Worm (Caenorhabditis elegans): Measurements from ENCODE around the gene nhr-288.

The nhr-288 gene

DNA sequence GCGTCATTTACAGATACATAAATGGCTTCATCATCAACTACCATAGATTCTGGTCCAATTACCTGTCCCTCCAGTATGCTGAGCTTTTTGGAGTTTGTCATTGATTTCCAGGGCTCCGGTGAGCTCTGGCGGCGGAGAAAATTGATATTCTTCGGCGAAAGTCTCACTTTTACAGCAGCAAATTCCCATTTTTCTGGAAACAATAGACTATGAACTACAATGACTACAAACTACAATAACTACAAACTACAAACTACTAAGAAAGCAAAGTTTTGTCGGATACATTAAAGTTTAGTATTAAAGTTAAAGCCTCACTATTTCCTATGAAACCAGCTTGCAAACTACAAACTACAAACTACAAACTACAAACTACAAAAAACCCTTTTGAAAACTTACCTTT lies 26.7 kb downstream of the nhr-288 start, which contains the start of gene C08E8.2:
Gene C08E8.2 (minus strand): TSS at position 101 of the 400 bp plus-strand sequence.
- TF ChIP-seq scrt-1 (GFP tag; IDR thresholded peaks at IDR 0.05) (no peak), hmbx-1 (tag; optimal IDR thresholded peaks at IDR 0.05) (no peak)

DNA sequence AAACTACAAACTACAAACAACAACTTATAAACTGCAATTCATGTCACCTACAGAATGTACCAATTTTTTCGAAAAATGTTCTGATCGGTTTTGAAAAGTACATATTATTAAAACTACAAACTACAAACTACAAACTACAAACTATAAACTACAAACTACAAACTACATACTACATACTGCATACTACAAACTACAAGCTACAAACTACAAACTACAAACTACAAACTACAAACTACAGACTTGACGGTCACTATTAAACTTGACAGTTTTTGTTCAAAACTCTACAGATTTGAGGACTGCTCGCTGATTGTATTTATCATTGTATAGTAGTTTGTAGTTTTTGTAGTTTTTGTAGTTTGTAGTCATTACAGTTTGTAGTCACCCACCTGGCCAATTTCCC lies 28.2 kb downstream of the nhr-288 start:
- TF ChIP-seq F13C5.2 (tag; optimal IDR thresholded peaks at IDR 0.05), result no peak
- no peak for TF ChIP-seq hmbx-1 (tag; optimal IDR thresholded peaks at IDR 0.05)
- no peak for TF ChIP-seq hnd-1 (tag; optimal IDR thresholded peaks at IDR 0.05)
- TF ChIP-seq hmg-4 (GFP tag; optimal IDR thresholded peaks at IDR 0.05), result no peak
- no peak for TF ChIP-seq tra-4 (tag; optimal IDR thresholded peaks at IDR 0.05)
- TF ChIP-seq flt-1 (GFP tag; IDR thresholded peaks at IDR 0.05), result no peak
- TF ChIP-seq tbx-11 (GFP tag; IDR thresholded peaks at IDR 0.05), result no peak
- no peak for TF ChIP-seq ets-7 (tag; optimal IDR thresholded peaks at IDR 0.05)
- TF ChIP-seq sea-1 (GFP tag; conservative IDR thresholded peaks at IDR 0.05), result no peak
- TF ChIP-seq scrt-1 (GFP tag; IDR thresholded peaks at IDR 0.05), result no peak
- TF ChIP-seq ama-1 (optimal IDR thresholded peaks at IDR 0.05), result no peak
- no peak for TF ChIP-seq ceh-13 (GFP tag; optimal IDR thresholded peaks at IDR 0.05)
- no peak for TF ChIP-seq B0310.2 (tag; optimal IDR thresholded peaks at IDR 0.05)
- TF ChIP-seq tbx-37 (GFP tag; conservative IDR thresholded peaks at IDR 0.05), result no peak
- TF ChIP-seq aly-1 (tag; optimal IDR thresholded peaks at IDR 0.05), result no peak
- no peak for TF ChIP-seq pes-1 (GFP tag; IDR thresholded peaks at IDR 0.05)

DNA sequence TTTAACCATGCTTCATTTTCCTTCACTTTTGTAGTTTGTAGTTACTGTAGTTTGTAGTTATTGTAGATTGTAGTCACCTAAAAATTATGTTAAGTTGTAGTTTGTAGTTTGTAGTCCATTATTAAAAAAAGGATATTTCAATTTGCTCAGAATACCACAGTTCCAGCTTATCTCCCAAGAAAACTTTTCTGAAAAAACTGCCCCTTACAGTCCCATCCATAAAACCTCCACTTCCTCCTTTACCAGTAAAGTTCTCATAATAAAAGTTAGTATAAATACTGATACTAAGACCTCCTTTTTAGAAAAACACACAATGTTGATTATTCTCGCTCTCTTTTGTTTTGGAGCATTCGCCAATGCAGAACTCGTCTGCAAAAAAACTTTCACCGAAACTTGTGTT lies 31.8 kb downstream of the nhr-288 start, which contains the start of gene C08E8.11:
Gene C08E8.11 (plus strand): TSS at position 301 of the 400 bp plus-strand sequence.
- TF ChIP-seq hmbx-1 (tag; optimal IDR thresholded peaks at IDR 0.05) (no peak), tbx-37 (GFP tag; conservative IDR thresholded peaks at IDR 0.05) (no peak), tra-4 (tag; optimal IDR thresholded peaks at IDR 0.05) (no peak), ceh-36 (tag; optimal IDR thresholded peaks at IDR 0.05) (no peak), ets-7 (tag; optimal IDR thresholded peaks at IDR 0.05) (no peak), flt-1 (GFP tag; IDR thresholded peaks at IDR 0.05) (no peak), pes-1 (GFP tag; IDR thresholded peaks at IDR 0.05) (no peak), hnd-1 (tag; optimal IDR thresholded peaks at IDR 0.05) (no peak), F13C5.2 (tag; optimal IDR thresholded peaks at IDR 0.05) (no peak), ceh-13 (GFP tag; optimal IDR thresholded peaks at IDR 0.05) (no peak), hmg-4 (GFP tag; optimal IDR thresholded peaks at IDR 0.05) (no peak), B0310.2 (tag; optimal IDR thresholded peaks at IDR 0.05) (no peak), sea-1 (GFP tag; conservative IDR thresholded peaks at IDR 0.05) (no peak), aly-1 (tag; optimal IDR thresholded peaks at IDR 0.05) (no peak), tbx-11 (GFP tag; IDR thresholded peaks at IDR 0.05) (no peak), scrt-1 (GFP tag; IDR thresholded peaks at IDR 0.05) (no peak), ama-1 (optimal IDR thresholded peaks at IDR 0.05) (no peak)

DNA sequence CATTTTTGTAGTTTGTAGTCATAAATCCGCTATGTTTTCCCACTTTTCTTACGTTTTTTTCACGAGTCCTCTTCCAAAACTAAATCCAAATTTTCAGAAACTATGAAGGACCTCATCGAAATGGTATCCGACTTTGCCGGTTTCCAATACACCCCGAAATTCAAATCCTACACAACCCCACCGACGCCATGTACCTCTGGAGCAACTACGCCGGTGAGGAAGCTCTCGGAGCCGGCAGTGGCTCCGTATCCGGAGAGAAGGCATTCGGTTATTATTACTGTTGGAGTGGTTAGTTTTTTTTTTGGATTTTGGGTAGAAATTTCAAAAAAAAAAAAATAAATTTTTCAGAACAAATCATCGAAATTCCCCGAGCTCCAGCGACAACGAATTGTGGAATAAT lies 32.4 kb downstream of the nhr-288 start, which contains the start of gene C08E8.3:
Gene C08E8.3 (plus strand): TSS at position 84 of the 400 bp plus-strand sequence.
- no peak for TF ChIP-seq tra-4 (tag; optimal IDR thresholded peaks at IDR 0.05)
- TF ChIP-seq scrt-1 (GFP tag; IDR thresholded peaks at IDR 0.05), result no peak
- TF ChIP-seq sea-1 (GFP tag; conservative IDR thresholded peaks at IDR 0.05), result no peak
- no peak for TF ChIP-seq ceh-36 (tag; optimal IDR thresholded peaks at IDR 0.05)
- no peak for TF ChIP-seq ets-7 (tag; optimal IDR thresholded peaks at IDR 0.05)
- no peak for TF ChIP-seq F13C5.2 (tag; optimal IDR thresholded peaks at IDR 0.05)
- TF ChIP-seq tbx-37 (GFP tag; conservative IDR thresholded peaks at IDR 0.05), result no peak
- TF ChIP-seq aly-1 (tag; optimal IDR thresholded peaks at IDR 0.05), result no peak
- TF ChIP-seq flt-1 (GFP tag; IDR thresholded peaks at IDR 0.05), result no peak
- TF ChIP-seq B0310.2 (tag; optimal IDR thresholded peaks at IDR 0.05), result no peak

DNA sequence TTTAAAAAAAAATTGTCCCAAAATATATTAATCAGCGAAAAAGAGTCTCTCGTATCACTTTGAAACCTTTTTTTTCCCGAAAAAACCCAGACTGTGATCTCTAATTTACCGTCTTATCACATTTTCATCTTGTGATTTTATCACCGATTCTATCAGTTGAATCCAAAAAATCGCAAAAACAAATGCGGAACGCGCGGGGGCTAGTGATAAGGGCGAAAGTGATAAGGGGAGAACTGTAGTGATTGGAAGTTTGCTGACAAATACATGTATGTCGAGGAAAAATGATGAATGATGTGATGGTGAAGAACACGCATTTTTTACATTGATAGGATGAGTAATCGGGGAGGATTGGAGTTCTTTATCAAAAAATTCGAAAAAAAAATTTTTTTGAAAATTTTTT lies 36.4 kb downstream of the nhr-288 start:
- no peak for TF ChIP-seq hnd-1 (tag; optimal IDR thresholded peaks at IDR 0.05)
- TF ChIP-seq hmbx-1 (tag; optimal IDR thresholded peaks at IDR 0.05), result no peak
- no peak for TF ChIP-seq hmg-4 (GFP tag; optimal IDR thresholded peaks at IDR 0.05)
- TF ChIP-seq flt-1 (GFP tag; IDR thresholded peaks at IDR 0.05), result no peak
- TF ChIP-seq aly-1 (tag; optimal IDR thresholded peaks at IDR 0.05), result no peak

DNA sequence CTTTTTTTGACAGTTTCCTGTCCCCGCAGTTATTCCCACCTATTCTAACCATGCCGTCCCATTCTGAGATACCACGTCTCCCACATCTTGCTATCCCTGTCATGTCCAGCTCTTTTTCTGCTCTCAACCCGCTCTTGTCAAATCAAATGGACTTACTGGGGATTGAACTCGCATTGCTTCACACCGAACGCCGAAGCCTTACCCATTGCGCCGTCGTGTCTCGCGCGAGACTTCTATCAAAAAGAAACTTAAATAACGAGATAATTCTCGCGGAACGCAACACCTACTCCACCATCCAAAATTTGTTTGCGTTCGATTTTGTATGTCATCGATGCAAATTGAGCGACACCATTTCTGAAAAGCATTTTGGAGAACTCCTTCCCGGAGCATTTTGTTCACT lies 38.3 kb downstream of the nhr-288 start:
- TF ChIP-seq ceh-36 (tag; optimal IDR thresholded peaks at IDR 0.05) (no peak), flt-1 (GFP tag; IDR thresholded peaks at IDR 0.05) (no peak), tbx-37 (GFP tag; conservative IDR thresholded peaks at IDR 0.05) (no peak), tbx-11 (GFP tag; IDR thresholded peaks at IDR 0.05) (no peak), B0310.2 (tag; optimal IDR thresholded peaks at IDR 0.05) (no peak), scrt-1 (GFP tag; IDR thresholded peaks at IDR 0.05) (no peak), pes-1 (GFP tag; IDR thresholded peaks at IDR 0.05) (no peak), ceh-13 (GFP tag; optimal IDR thresholded peaks at IDR 0.05) (no peak), ama-1 (optimal IDR thresholded peaks at IDR 0.05) (no peak)

DNA sequence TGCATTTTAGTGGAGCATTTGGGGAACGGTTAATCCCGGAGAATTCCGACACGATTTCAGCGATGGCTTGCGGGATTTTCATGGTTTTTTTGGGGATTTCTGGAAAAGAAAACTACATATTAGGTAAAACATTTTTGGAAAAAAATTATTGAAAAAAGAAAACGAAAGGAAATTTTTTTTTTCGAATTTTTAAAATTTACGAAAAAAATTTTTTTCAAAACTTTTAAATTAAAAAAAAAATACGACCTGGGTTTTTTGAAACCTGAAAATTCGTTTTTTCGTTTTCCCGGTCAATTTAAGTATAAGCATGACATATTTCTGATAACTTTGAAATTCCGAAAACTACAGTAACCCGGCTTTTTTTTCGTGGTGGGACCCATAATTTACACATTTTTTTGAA lies 42.7 kb downstream of the nhr-288 start, which contains the start of gene C08E8.10:
Gene C08E8.10 (minus strand): TSS at position 101 of the 400 bp plus-strand sequence.
- no peak for TF ChIP-seq B0310.2 (tag; optimal IDR thresholded peaks at IDR 0.05)
- no peak for TF ChIP-seq tbx-37 (GFP tag; conservative IDR thresholded peaks at IDR 0.05)

DNA sequence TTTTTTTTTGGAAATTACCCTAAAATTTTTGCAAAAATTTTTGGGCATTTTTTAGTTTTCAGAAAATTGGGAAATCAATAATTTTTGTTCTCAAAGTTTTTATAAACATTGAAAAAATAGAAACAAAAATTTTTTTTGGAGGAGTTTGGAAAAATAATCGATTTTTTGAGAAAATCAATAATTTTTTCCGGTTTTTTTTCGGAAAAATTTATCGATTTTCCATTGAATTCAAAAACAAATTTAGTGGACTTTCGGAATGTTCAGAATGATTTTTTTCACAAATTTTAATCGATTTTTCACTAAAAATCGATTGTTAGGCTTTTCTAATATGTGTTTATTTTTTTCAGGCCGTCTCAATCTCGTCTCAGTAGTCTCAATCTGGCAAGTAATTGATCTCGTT lies 44.8 kb downstream of the nhr-288 start:
- no peak for TF ChIP-seq ceh-36 (tag; optimal IDR thresholded peaks at IDR 0.05)
- TF ChIP-seq ama-1 (optimal IDR thresholded peaks at IDR 0.05), result no peak

DNA sequence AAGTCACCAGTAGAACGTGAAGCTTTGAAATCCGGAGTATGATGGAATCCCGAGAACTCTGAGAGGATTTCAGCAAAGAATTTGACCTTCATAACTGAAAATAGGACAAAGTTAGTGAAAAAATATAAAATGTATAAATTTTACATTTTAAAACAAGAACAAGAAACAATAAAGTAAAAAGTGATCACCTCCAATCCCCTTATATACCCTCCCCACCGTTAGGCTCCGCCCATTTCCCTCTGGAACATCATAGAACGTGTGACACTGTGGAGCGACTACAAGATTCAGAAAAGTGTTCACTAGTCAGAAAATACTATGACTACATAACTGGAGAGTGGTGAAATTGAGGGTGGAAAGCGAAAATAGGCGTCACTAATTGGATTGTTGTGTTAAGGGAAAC lies 51.4 kb downstream of the nhr-288 start, which contains the start of gene B0462.4:
Gene B0462.4 (minus strand): TSS at position 101 of the 400 bp plus-strand sequence.
- TF ChIP-seq hnd-1 (tag; optimal IDR thresholded peaks at IDR 0.05), result no peak
- no peak for TF ChIP-seq F13C5.2 (tag; optimal IDR thresholded peaks at IDR 0.05)
- no peak for TF ChIP-seq tbx-37 (GFP tag; conservative IDR thresholded peaks at IDR 0.05)
- TF ChIP-seq ets-7 (tag; optimal IDR thresholded peaks at IDR 0.05), result no peak
- TF ChIP-seq scrt-1 (GFP tag; IDR thresholded peaks at IDR 0.05), result no peak
- no peak for TF ChIP-seq hmg-4 (GFP tag; optimal IDR thresholded peaks at IDR 0.05)
- no peak for TF ChIP-seq ama-1 (optimal IDR thresholded peaks at IDR 0.05)
- TF ChIP-seq tbx-11 (GFP tag; IDR thresholded peaks at IDR 0.05), result no peak
- TF ChIP-seq aly-1 (tag; optimal IDR thresholded peaks at IDR 0.05), result no peak
- TF ChIP-seq ceh-36 (tag; optimal IDR thresholded peaks at IDR 0.05), result no peak
- TF ChIP-seq tra-4 (tag; optimal IDR thresholded peaks at IDR 0.05), result no peak
- no peak for TF ChIP-seq ceh-13 (GFP tag; optimal IDR thresholded peaks at IDR 0.05)
